Worm (Caenorhabditis elegans) whole organism, early embryonic: Measurements from ENCODE around the gene B0361.11.

Experiments used
- B0310.2 ChIP-seq: sonication (generic microtip); optimal IDR thresholded peaks from 2 replicates; lab custom pipeline; 2016; ENCODE audit warnings: mild to moderate bottlenecking, missing genetic modification characterization, missing compliant biosample characterization
- F13C5.2 ChIP-seq: sonication (generic microtip); optimal IDR thresholded peaks from 2 replicates; lab custom pipeline; 2017; ENCODE audit warnings: mild to moderate bottlenecking, missing genetic modification characterization, inconsistent platforms, missing compliant biosample characterization
- aly-1 ChIP-seq: sonication (generic microtip); optimal IDR thresholded peaks from 2 replicates; lab custom pipeline; 2016; ENCODE audit warnings: missing genetic modification characterization, missing compliant biosample characterization
- ama-1 ChIP-seq: fragments of 150-350 bp; optimal IDR thresholded peaks from 2 replicates; lab custom pipeline; 2014
- ceh-13 ChIP-seq: fragments of 200-800 bp; sonication (Bioruptor generic); optimal IDR thresholded peaks from 2 replicates; lab custom pipeline; 2018; ENCODE audit warnings: mild to moderate bottlenecking, missing genetic modification characterization, missing compliant biosample characterization
- ceh-36 ChIP-seq: sonication (generic microtip); optimal IDR thresholded peaks from 2 replicates; lab custom pipeline; 2016; ENCODE audit warnings: missing genetic modification characterization, inconsistent platforms, missing compliant biosample characterization
- ets-7 ChIP-seq: sonication (generic microtip); optimal IDR thresholded peaks from 2 replicates; lab custom pipeline; 2016; ENCODE audit warnings: missing genotype, missing genetic modification characterization, missing compliant biosample characterization
- flt-1 ChIP-seq: fragments of 200-800 bp; sonication (Bioruptor generic); IDR thresholded peaks from 2 replicates; pipeline ENCODE4 v1.3.6; 2022; ENCODE audit warnings: missing genetic modification characterization, missing compliant biosample characterization
- hmbx-1 ChIP-seq: sonication (generic microtip); optimal IDR thresholded peaks from 2 replicates; lab custom pipeline; 2016; ENCODE audit warnings: mild to moderate bottlenecking, missing genetic modification characterization, missing compliant biosample characterization
- hmg-4 ChIP-seq: fragments of 200-800 bp; sonication (Bioruptor generic); optimal IDR thresholded peaks from 2 replicates; lab custom pipeline; 2018; ENCODE audit warnings: mild to moderate bottlenecking, missing genetic modification characterization, missing compliant biosample characterization
- hnd-1 ChIP-seq: sonication (generic microtip); optimal IDR thresholded peaks from 2 replicates; lab custom pipeline; 2016; ENCODE audit warnings: missing genetic modification characterization, missing compliant biosample characterization
- pes-1 ChIP-seq: fragments of 200-800 bp; sonication (Bioruptor generic); IDR thresholded peaks from 2 replicates; pipeline ENCODE4 v1.3.6; 2022; ENCODE audit warnings: missing genetic modification reagents, missing genetic modification characterization, missing compliant biosample characterization
- scrt-1 ChIP-seq: fragments of 200-800 bp; sonication (Bioruptor generic); IDR thresholded peaks from 2 replicates; pipeline ENCODE4 v1.3.6; 2022; ENCODE audit warnings: missing genetic modification characterization, missing compliant biosample characterization
- sea-1 ChIP-seq: fragments of 200-800 bp; sonication (Bioruptor generic); conservative IDR thresholded peaks from 2 replicates; pipeline ENCODE4 v1.3.6; 2022; ENCODE audit warnings: missing genetic modification characterization, missing compliant biosample characterization
- tbx-11 ChIP-seq: fragments of 200-800 bp; sonication (Bioruptor generic); IDR thresholded peaks from 2 replicates; pipeline ENCODE4 v1.3.6; 2022; ENCODE audit warnings: missing genetic modification characterization, missing compliant biosample characterization
- tbx-37 ChIP-seq: fragments of 200-800 bp; sonication (Bioruptor generic); conservative IDR thresholded peaks from 2 replicates; pipeline ENCODE4 v1.3.6; 2022; ENCODE audit warnings: missing genetic modification reagents, missing genetic modification characterization, missing compliant biosample characterization
- tra-4 ChIP-seq: sonication (generic microtip); optimal IDR thresholded peaks from 2 replicates; lab custom pipeline; 2017; ENCODE audit warnings: missing genetic modification characterization, missing compliant biosample characterization

The B0361.11 gene

ce11 chrIII:7297045-7297680, 19.8 kb downstream of the B0361.11 start:
- TF ChIP-seq hmg-4 (GFP tag; lab: Kevin White, UChicago): no peak
- no peak for TF ChIP-seq B0310.2 (tag; lab: Kevin White, UChicago)
- no peak for TF ChIP-seq ama-1 (lab: Kevin White, UChicago)
- no peak for TF ChIP-seq pes-1 (GFP tag; lab: Robert Waterston, UW)
- TF ChIP-seq ceh-13: no peak
- no peak for TF ChIP-seq tbx-11 (GFP tag; lab: Robert Waterston, UW)
- TF ChIP-seq aly-1: no peak
- no peak for TF ChIP-seq ets-7

ce11 chrIII:7298045-7298444, 20.6 kb downstream of the B0361.11 start:
- TF ChIP-seq ets-7: no peak

- TF ChIP-seq ceh-36 (tag; lab: Kevin White, UChicago): no peak
- no peak for TF ChIP-seq ama-1 (lab: Kevin White, UChicago)
- no peak for TF ChIP-seq ets-7
- no peak for TF ChIP-seq tbx-11 (GFP tag; lab: Robert Waterston, UW)
- TF ChIP-seq aly-1: no peak
- no peak for TF ChIP-seq hmbx-1
- no peak for TF ChIP-seq pes-1 (GFP tag; lab: Robert Waterston, UW)
- no peak for TF ChIP-seq hmg-4 (GFP tag; lab: Kevin White, UChicago)
- TF ChIP-seq scrt-1: no peak
- no peak for TF ChIP-seq sea-1 (GFP tag; lab: Robert Waterston, UW)
- TF ChIP-seq B0310.2 (tag; lab: Kevin White, UChicago): no peak
- no peak for TF ChIP-seq hnd-1 (tag; lab: Kevin White, UChicago)
- no peak for TF ChIP-seq tbx-37 (GFP tag; lab: Robert Waterston, UW)
- TF ChIP-seq tra-4 (tag; lab: Kevin White, UChicago): no peak
- no peak for TF ChIP-seq ceh-13
- no peak for TF ChIP-seq flt-1
- TF ChIP-seq F13C5.2 (tag; lab: Kevin White, UChicago): no peak
These were observed 22.1 kb downstream of the B0361.11 start, which contains the start of the genes B0361.14 and B0361.9 for ce11 chrIII:7299466-7299865. B0361.14 (minus strand) TSS chrIII:7299531. B0361.9 (minus strand) TSS chrIII:7299631.

ce11 chrIII:7300169-7300568, 22.8 kb downstream of the B0361.11 start:
- TF ChIP-seq ama-1 (lab: Kevin White, UChicago) (no peak), hmbx-1 (no peak), B0310.2 (tag; lab: Kevin White, UChicago) (no peak), flt-1 (no peak), F13C5.2 (tag; lab: Kevin White, UChicago) (no peak), hnd-1 (tag; lab: Kevin White, UChicago) (no peak), ets-7 (no peak)

DNA sequence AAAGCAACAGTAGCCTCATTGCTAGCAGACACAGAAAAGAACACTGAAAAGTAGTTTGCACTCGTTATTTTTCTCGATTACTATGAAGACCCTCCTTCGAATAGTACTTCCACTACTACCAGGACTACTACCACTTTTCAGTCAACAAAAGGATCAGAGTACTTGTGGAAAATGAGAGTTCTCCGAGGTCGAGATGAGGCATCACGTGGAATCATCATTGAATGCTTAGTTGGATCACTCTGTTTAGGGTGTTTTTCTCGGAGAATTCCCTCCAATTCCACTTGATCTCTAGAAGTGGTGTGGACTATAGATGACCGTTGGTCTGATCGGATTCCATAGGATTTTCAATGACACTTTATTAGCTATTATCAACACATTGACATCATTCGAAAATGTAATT, 23.4 kb downstream of the B0361.11 start:
- TF ChIP-seq sea-1 (GFP tag; lab: Robert Waterston, UW): no peak
- no peak for TF ChIP-seq scrt-1
- no peak for TF ChIP-seq B0310.2 (tag; lab: Kevin White, UChicago)
- TF ChIP-seq hmbx-1: no peak
- TF ChIP-seq aly-1: no peak
- no peak for TF ChIP-seq tbx-37 (GFP tag; lab: Robert Waterston, UW)
- no peak for TF ChIP-seq pes-1 (GFP tag; lab: Robert Waterston, UW)
- TF ChIP-seq ceh-13: no peak
- no peak for TF ChIP-seq ets-7
- TF ChIP-seq tbx-11 (GFP tag; lab: Robert Waterston, UW): no peak
- TF ChIP-seq flt-1: no peak
- no peak for TF ChIP-seq F13C5.2 (tag; lab: Kevin White, UChicago)
- no peak for TF ChIP-seq ama-1 (lab: Kevin White, UChicago)
- TF ChIP-seq ceh-36 (tag; lab: Kevin White, UChicago): no peak
- no peak for TF ChIP-seq tra-4 (tag; lab: Kevin White, UChicago)
- no peak for TF ChIP-seq hmg-4 (GFP tag; lab: Kevin White, UChicago)

- TF ChIP-seq hnd-1 (tag; lab: Kevin White, UChicago) (no peak), tra-4 (tag; lab: Kevin White, UChicago) (no peak), ama-1 (lab: Kevin White, UChicago) (no peak), hmbx-1 (no peak), sea-1 (GFP tag; lab: Robert Waterston, UW) (no peak), pes-1 (GFP tag; lab: Robert Waterston, UW) (no peak), tbx-11 (GFP tag; lab: Robert Waterston, UW) (no peak), scrt-1 (no peak), B0310.2 (tag; lab: Kevin White, UChicago) (no peak)
These were observed 24.3 kb downstream of the B0361.11 start for ce11 chrIII:7301668-7302067.

ce11 chrIII:7304961-7305648, 27.7 kb downstream of the B0361.11 start:
- TF ChIP-seq ceh-36 (tag; lab: Kevin White, UChicago): no peak
- no peak for TF ChIP-seq hnd-1 (tag; lab: Kevin White, UChicago)
- no peak for TF ChIP-seq hmg-4 (GFP tag; lab: Kevin White, UChicago)
- TF ChIP-seq F13C5.2 (tag; lab: Kevin White, UChicago): no peak
- no peak for TF ChIP-seq sea-1 (GFP tag; lab: Robert Waterston, UW)
- no peak for TF ChIP-seq ceh-13
- TF ChIP-seq ama-1 (lab: Kevin White, UChicago): no peak

ce11 chrIII:7305649-7305977, 28.2 kb downstream of the B0361.11 start:
- no peak for TF ChIP-seq sea-1 (GFP tag; lab: Robert Waterston, UW)
- TF ChIP-seq ceh-13: no peak
- no peak for TF ChIP-seq hnd-1 (tag; lab: Kevin White, UChicago)
- no peak for TF ChIP-seq ceh-36 (tag; lab: Kevin White, UChicago)
- no peak for TF ChIP-seq hmg-4 (GFP tag; lab: Kevin White, UChicago)
- no peak for TF ChIP-seq pes-1 (GFP tag; lab: Robert Waterston, UW)
- TF ChIP-seq hmbx-1: no peak
- no peak for TF ChIP-seq F13C5.2 (tag; lab: Kevin White, UChicago)
- TF ChIP-seq aly-1: no peak
- no peak for TF ChIP-seq tbx-37 (GFP tag; lab: Robert Waterston, UW)
- TF ChIP-seq B0310.2 (tag; lab: Kevin White, UChicago): no peak
- no peak for TF ChIP-seq scrt-1
- TF ChIP-seq tra-4 (tag; lab: Kevin White, UChicago): no peak
- no peak for TF ChIP-seq ets-7
- TF ChIP-seq tbx-11 (GFP tag; lab: Robert Waterston, UW): no peak
- TF ChIP-seq flt-1: no peak
- no peak for TF ChIP-seq ama-1 (lab: Kevin White, UChicago)
